Fruit fly (Drosophila melanogaster) whole organism, adult: Measurements from ENCODE around the gene upd2.
A peak's percentile ranks its signal among the peaks of the same experiment; 100 is the strongest.

Experiments
- CG11617 ChIP-seq: fragments of 200-800 bp; sonication (Bioruptor generic); optimal IDR thresholded peaks from 2 replicates; lab custom pipeline; 2017; ENCODE audit warnings: mild to moderate bottlenecking, missing biosample characterization, missing genetic modification reagents, missing genetic modification characterization
- CG5204 ChIP-seq: fragments of 200-800 bp; sonication (Bioruptor generic); optimal IDR thresholded peaks from 2 replicates; lab custom pipeline; 2016; ENCODE audit warnings: missing biosample characterization, missing genetic modification characterization
- Clk ChIP-seq: fragments of 200-800 bp; sonication (Bioruptor generic); optimal IDR thresholded peaks from 2 replicates; lab custom pipeline; 2017; ENCODE audit warnings: missing biosample characterization, missing genetic modification characterization
- Crg-1 ChIP-seq: fragments of 200-800 bp; sonication (Bioruptor generic); optimal IDR thresholded peaks from 2 replicates; lab custom pipeline; 2016; ENCODE audit warnings: missing biosample characterization, missing genetic modification characterization
- Hr96 ChIP-seq: fragments of 200-800 bp; sonication (Bioruptor generic); optimal IDR thresholded peaks from 2 replicates; lab custom pipeline; 2016; ENCODE audit warnings: missing biosample characterization, missing genetic modification characterization
- bab1 ChIP-seq: fragments of 200-800 bp; sonication (Bioruptor generic); optimal IDR thresholded peaks from 3 replicates; lab custom pipeline; 2019; ENCODE audit warnings: missing biosample characterization, mild to moderate bottlenecking, missing genetic modification characterization, moderate library complexity
- cnc ChIP-seq, 2 experiments: fragments of >200 bp; optimal IDR thresholded peaks; 2 replicates each; lab custom pipeline; 2017
- kay ChIP-seq: fragments of 200-800 bp; sonication (Bioruptor generic); peaks from one replicate; lab custom pipeline; 2016; ENCODE audit warnings: missing biosample characterization, missing genetic modification characterization, borderline replicate concordance
- tj ChIP-seq: fragments of 200-800 bp; sonication (Bioruptor generic); optimal IDR thresholded peaks from 3 replicates; lab custom pipeline; 2017; ENCODE audit warnings: missing biosample characterization, mild to moderate bottlenecking, missing genetic modification characterization, moderate library complexity

DNA sequence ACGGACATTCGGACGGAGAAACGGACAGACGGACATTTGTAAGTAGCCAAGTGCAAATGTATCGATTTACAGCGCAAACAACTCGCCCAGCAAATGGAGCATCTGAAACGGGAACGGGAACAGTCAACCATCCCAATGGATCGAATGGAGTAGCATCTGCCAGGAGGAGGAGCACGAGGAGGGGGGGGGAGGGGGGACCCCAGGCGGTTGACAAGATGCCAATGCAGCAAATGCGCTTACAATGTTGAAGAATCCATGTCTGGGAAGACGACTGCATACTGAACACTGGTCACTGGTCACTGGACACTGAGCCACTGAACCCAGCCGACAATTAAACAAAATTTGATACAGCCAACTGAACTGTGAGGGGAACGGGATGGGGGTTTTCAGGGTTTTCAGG lies 8.8 kb upstream of the upd2 start:
- TF ChIP-seq Crg-1 (GFP tag; lab: Kevin White, UChicago) (no peak), CG11617 (GFP tag; lab: Kevin White, UChicago) (no peak), cnc (optimal IDR thresholded peaks at IDR 0.05; lab: Kevin White, UChicago) (no peak), Hr96 (GFP tag; lab: Kevin White, UChicago) (no peak), tj (peak; percentile 17), Clk (GFP tag; lab: Kevin White, UChicago) (no peak), kay (GFP tag; lab: Kevin White, UChicago) (no peak), bab1 (GFP tag; lab: Kevin White, UChicago) (no peak), CG5204 (GFP tag; lab: Kevin White, UChicago) (no peak)
